Fruit fly (Drosophila melanogaster) Kc167 (cell line): ENCODE measurements around the gene CG43091.
A peak's percentile ranks its signal among the peaks of the same experiment; 100 is the strongest.

Source experiments
- Myc ChIP-seq: fragments of >200 bp; optimal IDR thresholded peaks from 2 replicates; lab custom pipeline; 2017; ENCODE audit warnings: missing external identifiers
- Sin3A ChIP-seq: fragments of >200 bp; optimal IDR thresholded peaks from 2 replicates; lab custom pipeline; 2018; ENCODE audit warnings: missing external identifiers
- h ChIP-seq: fragments of >200 bp; optimal IDR thresholded peaks from 3 replicates; lab custom pipeline; 2018; ENCODE audit warnings: missing external identifiers
- insv ChIP-seq: fragments of >200 bp; optimal IDR thresholded peaks from 3 replicates; lab custom pipeline; 2018; ENCODE audit warnings: missing external identifiers
- psq ChIP-seq: fragments of >200 bp; optimal IDR thresholded peaks from 2 replicates; lab custom pipeline; 2017; ENCODE audit warnings: missing external identifiers
- ttk ChIP-seq: sonication (Bioruptor generic); optimal IDR thresholded peaks from 2 replicates; lab custom pipeline; 2017; ENCODE audit warnings: missing external identifiers

Gene CG43091

DNA sequence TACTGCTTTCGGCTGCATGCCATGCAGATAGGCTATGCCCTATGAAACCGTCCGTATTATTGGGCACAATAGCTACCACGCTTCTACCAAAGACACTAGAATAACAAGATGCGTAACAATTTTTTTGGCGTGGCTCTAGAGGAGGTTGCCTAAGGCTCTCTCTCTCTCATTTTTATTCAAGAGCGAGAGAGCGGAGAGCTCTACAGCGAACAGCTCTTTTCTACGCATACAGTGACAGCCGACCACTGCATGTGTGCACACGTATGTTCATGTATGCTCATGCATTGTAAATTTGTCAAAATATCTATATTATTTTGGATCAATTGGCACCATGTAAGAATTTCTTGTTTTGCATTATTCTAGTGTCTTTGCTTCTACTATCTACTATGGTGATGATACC, 35.5 kb downstream of the CG43091 start:
- TF ChIP-seq Myc (lab: Kevin White, UChicago) = no peak
- no peak for TF ChIP-seq Sin3A
- no peak for TF ChIP-seq psq (lab: Kevin White, UChicago)
- TF ChIP-seq insv (lab: Kevin White, UChicago) = no peak
- TF ChIP-seq h (lab: Kevin White, UChicago) = no peak
- no peak for TF ChIP-seq ttk

DNA sequence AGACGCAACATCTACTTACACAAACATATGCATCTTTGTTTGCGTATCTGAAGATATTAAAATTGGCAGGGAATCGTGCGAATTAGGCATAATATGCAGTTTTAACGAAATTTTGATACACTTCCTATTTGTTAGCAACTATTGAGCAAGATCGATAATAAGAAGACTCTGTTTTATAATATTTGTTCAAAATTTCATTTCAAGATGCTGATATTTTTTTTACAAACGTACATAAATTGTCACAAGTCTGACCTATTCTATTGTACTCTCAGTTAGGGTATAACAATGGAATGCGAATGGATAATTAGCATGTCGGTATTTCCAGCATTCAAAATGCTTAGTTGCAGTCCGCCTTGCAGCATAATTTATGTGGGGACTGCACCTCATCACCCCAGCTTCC, 40.7 kb downstream of the CG43091 start:
- TF ChIP-seq ttk = no peak
- TF ChIP-seq Myc (lab: Kevin White, UChicago) = no peak
- TF ChIP-seq Sin3A = no peak
- TF ChIP-seq insv (lab: Kevin White, UChicago) = no peak
- no peak for TF ChIP-seq h (lab: Kevin White, UChicago)
- TF ChIP-seq psq (lab: Kevin White, UChicago) = no peak

DNA sequence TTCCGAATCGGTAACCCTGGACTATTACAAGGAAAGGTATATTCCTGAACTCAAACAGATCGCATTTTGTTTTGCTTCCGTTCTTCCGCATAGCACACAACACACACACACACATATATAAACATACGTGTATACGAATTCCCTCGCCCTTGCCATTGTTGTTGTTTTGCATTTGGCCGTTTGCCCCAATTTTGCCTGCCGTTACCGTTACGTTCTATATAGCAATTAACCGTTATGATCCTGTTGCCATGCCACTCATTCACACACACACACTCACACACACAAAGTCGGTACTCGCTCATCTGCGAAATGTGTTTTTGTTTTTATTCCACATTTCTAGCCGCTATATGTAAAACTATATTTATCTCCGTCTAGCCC, 41.1 kb downstream of the CG43091 start:
- TF ChIP-seq psq (lab: Kevin White, UChicago) = no peak

DNA sequence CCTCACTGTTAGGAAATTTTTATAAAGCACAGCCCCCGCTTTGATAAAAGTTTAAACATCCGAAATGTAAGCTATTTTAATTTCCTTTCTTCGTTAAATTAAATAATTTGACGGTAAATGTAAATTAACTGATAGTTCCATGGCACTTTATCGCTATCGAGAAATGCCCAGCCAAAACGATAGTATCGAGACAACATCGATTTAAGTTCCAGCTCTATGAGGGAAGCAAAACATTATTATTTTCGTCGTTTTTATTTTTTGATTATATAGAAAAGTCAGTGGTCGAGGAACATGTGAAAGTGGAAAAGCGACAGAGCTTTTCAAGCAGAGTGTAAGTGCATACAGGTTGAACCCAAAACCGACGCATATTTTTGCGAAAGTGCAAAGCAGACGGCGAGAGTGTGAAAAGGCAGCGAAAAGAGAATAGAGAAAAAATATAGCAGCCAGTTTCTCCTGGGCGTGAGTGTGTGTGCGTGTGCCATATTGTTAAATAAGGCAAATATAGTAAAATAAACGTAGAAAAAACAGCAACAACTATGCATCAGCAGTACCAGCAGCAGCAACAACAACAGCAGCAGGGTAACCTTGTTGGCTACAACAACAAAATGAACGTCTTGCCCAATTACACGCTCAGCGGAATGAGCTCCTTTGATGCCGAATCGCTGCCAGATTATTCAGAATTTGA, 41.6 kb downstream of the CG43091 start, which contains the start of gene CG45049:
TSS of gene CG45049 (plus strand) at position 197 of the 685 bp plus-strand sequence.
- TF ChIP-seq psq (lab: Kevin White, UChicago) (no peak), ttk (no peak), h (lab: Kevin White, UChicago) (no peak), Sin3A (no peak), Myc (lab: Kevin White, UChicago) (no peak), insv (lab: Kevin White, UChicago) (no peak)

DNA sequence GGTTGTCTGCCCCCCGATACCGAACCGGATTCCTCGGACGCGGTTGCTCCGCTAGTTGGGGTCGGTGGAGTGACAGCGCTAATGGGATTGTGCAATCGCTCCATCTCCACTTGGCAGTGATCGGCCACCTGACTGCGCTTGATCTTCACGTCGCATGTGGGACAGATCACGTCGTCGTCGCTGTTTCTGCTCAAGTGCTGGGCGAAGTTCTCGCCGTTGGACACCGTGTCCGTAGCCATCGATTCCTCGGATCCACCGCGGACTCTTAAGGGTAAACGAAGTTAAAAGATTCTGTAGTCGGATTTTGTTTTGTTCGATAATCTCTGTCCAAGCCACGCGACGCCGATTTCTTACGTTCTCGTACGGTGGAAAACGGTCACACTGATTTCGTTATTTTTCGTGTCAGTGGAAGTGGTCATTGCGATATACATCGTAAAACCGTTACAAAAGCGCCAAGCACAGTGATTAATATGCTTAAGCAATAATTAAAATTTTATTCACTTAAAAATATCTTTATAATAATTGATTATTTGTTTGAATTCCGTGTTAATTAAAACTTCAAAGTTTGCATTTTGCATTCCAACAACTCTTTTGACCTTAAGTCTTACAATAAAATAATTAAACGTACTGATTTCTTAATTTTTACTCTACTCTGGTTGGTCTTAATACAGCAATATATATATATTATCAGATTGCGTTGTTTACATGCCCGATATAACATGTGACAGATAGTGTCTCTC, 42.3 kb downstream of the CG43091 start, which contains the start of gene RNF220:
TSS of gene RNF220 (minus strand) at position 384 of the 740 bp plus-strand sequence.
- no peak for TF ChIP-seq insv (lab: Kevin White, UChicago)
- TF ChIP-seq Myc (lab: Kevin White, UChicago) = no peak
- peak; percentile 73 for TF ChIP-seq psq (lab: Kevin White, UChicago)

DNA sequence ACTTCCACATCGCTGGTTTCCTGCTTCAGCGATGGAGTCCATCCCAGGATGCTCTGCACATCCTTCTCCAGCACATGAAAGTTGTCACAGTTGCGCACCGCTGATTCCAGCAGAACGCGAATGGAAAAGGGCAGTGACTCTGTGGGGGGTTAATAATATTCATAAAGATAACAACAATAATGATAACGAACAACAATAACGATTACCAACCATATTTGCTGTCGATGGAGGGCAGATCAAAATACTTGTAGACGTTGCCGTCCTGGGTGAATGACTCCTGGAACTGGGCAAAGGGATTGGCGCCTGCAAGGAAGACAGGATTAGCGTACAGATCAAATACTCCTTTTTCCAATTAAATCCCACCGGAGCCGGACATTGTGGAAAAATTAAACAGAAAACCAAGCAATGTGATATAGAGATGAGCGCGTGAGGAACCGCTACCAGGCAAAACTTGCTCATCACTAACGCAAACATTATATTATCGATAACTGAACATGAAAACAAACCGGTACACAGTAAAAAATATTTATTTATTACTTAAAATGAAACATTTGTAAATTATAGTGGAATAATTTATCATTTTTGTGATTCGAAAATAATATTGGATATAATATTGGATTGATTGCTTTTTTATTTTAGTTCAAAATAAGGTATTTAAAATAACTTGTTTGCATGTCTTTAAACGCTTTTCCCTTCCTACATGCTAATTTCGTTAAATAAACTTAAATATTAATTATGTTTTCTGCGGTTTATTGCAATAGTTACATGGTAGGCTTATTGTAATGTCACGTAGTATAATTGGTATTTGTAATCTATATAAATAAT, 44.2 kb downstream of the CG43091 start, which contains the start of gene Irp-1A:
TSS of gene Irp-1A (minus strand) at position 439 of the 825 bp plus-strand sequence.
- TF ChIP-seq insv (lab: Kevin White, UChicago) = no peak
- TF ChIP-seq psq (lab: Kevin White, UChicago) = no peak
- no peak for TF ChIP-seq Myc (lab: Kevin White, UChicago)

DNA sequence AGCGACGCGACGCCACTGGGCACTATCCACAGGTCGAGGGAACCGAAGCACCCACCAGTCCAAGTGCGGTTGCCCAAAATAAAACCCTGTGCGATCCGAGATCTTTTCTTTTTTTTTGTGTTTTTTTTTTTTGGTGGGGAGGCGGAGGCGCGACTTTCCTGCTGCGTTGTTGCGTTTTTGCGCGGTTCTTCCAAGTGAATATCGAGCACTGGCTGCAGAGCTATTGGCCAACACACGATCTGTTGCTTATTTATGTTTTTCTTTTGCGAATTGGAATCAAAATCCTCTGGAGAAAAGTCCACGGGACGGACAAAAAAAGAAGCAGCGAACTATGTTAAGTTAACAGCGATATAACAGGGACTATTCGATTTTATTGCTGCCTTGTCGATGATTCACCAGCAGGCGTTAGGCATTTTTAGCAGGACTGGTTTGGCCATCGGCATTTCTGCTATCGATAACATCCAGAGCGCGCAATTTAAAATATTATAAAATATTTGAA, 47.7 kb downstream of the CG43091 start, which contains the start of gene wge:
TSS of gene wge (minus strand) at position 343 of the 499 bp plus-strand sequence.
- TF ChIP-seq psq (lab: Kevin White, UChicago) (peak; percentile 23), Myc (lab: Kevin White, UChicago) (no peak), h (lab: Kevin White, UChicago) (no peak)

DNA sequence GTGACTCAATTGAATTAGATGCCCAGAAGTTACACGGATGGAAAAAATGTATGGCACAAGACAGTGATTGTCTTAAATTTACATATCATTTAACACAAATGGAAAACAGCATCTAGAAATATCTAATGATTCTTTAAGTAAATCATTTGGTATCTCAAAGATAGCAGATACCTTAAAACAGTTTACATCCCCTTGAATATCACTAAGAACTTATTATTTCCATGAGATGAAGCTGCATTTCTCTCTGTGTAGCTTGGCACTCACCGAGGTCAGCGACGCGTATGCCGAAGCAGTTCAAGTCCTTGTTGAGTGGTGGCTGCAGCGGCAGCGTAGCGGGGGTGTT, 49.0 kb downstream of the CG43091 start:
- TF ChIP-seq h (lab: Kevin White, UChicago) = no peak
- TF ChIP-seq ttk = no peak
- no peak for TF ChIP-seq Myc (lab: Kevin White, UChicago)
- no peak for TF ChIP-seq insv (lab: Kevin White, UChicago)
- no peak for TF ChIP-seq Sin3A
- no peak for TF ChIP-seq psq (lab: Kevin White, UChicago)

DNA sequence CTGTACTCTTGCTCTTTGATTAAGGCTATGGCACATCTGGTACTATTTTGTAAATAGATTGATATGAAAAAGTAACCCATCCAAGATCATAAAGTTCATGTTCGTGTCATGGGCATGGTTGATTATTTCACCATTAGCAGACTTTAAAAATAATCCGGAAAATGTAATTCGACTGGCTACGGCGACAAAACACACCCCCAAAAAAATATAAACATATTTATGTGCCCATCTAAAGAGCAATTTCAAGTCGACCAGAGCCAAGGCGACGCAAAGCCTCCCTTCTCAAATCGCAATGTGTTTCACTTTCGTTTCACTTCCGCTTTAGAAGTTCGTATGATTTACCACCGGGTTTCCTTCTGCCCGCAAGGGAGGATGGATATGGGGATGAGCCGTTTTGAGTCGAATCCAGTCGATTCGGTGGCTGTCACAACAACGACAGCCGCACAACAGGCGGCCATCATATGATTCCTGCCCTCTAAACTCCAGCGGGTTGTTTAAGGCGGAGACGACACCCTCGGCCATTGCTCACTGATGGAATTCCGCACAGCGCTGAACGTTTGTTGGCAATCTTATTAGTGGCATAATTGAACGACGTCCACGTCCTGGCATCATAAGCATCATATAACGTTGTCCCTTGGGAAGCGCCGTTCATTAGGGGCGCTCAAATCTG, 49.5 kb downstream of the CG43091 start:
- TF ChIP-seq Myc (lab: Kevin White, UChicago) = no peak
- no peak for TF ChIP-seq Sin3A
- no peak for TF ChIP-seq insv (lab: Kevin White, UChicago)
- TF ChIP-seq psq (lab: Kevin White, UChicago) = no peak
- TF ChIP-seq h (lab: Kevin White, UChicago) = no peak
- TF ChIP-seq ttk = no peak

DNA sequence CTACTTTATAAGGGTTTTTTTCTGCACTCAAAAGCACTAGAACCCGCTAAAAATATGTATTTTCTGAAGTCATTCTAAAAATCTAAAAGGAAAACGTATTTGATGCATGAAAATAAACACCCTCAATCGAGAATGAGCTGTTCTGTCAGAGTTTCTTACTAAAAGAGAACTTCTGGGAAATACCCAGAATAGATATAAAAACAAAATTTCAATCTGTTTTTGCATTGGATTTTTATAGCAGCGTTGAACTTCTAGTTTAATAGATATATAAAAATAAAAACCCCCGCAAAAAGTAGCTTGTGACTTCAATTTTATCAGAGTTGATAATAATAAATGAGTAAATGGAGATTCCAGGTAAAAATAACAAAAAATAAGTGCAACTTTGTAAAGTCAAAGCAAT, 50.1 kb downstream of the CG43091 start:
- TF ChIP-seq Myc (lab: Kevin White, UChicago) (no peak), psq (lab: Kevin White, UChicago) (no peak), h (lab: Kevin White, UChicago) (no peak), Sin3A (no peak), insv (lab: Kevin White, UChicago) (no peak), ttk (no peak)
